Fruit fly (Drosophila melanogaster): Measurements from ENCODE around the gene bchs.

Gene bchs

DNA sequence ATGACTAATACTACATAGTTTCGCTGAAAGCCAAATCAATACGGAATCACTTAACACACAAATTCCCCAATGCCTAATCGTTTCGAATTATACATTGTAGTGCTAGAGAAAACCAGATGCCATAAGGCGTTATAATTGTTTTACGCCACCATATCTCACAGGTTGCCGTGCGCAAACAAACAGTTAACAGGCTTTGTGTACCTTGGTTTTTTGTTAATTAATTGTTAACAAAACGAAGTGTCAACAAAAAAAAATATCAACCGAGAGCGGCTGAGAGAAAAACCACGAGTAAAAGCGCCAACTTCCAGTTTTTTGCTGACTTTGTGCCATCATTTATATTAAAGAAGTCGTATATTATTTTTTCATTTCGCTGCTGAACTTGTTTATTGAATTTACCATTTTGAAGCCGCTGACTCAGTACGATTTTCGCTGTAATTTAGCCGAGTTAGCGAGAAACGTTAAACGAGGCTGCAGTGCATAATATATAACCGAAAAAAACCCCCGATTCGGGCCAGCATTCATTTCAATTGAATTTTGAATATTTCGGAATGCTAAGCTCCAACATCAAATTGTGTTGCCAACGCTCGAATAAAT is 30.4 kb upstream of the bchs start (continued):
- no peak for TF ChIP-seq CG43689 (GFP tag; IDR thresholded peaks at IDR 0.05)
- peak; percentile 67 for TF ChIP-seq CG7987 (GFP tag; optimal IDR thresholded peaks at IDR 0.05)
- TF ChIP-seq CG2889 (GFP tag; IDR thresholded peaks at IDR 0.05): no peak
- no peak for TF ChIP-seq CG10565 (GFP tag; optimal IDR thresholded peaks at IDR 0.05)
- TF ChIP-seq Lim3 (GFP tag; IDR thresholded peaks at IDR 0.05): no peak
- TF ChIP-seq Opbp (GFP tag; IDR thresholded peaks at IDR 0.05; ENCODE audit: partially characterized antibody): no peak
- no peak for TF ChIP-seq Ssrp (tag; optimal IDR thresholded peaks at IDR 0.05)
- TF ChIP-seq CG17612 (GFP tag; IDR thresholded peaks at IDR 0.05): no peak
- 0 out of 3 replicates have a peak, but pooled peaks have one; percentile 44 for TF ChIP-seq otp (GFP tag; IDR thresholded peaks at IDR 0.05)
- TF ChIP-seq CG17829 (tag; optimal IDR thresholded peaks at IDR 0.05): no peak
- TF ChIP-seq croc (GFP tag; conservative IDR thresholded peaks at IDR 0.05): no peak
- TF ChIP-seq Sry-β (GFP tag; optimal IDR thresholded peaks at IDR 0.05): no peak
- no peak for TF ChIP-seq CG3847 (GFP tag; IDR thresholded peaks at IDR 0.05)
- no peak for TF ChIP-seq ewg (GFP tag; optimal IDR thresholded peaks at IDR 0.05)
- no peak for TF ChIP-seq CG3163 (GFP tag; optimal IDR thresholded peaks at IDR 0.05)
- TF ChIP-seq fd3F (GFP tag; optimal IDR thresholded peaks at IDR 0.05): peak; percentile 63
- TF ChIP-seq Sry-δ (GFP tag; optimal IDR thresholded peaks at IDR 0.05): no peak
- peak; percentile 44 for TF ChIP-seq CG17385 (GFP tag; optimal IDR thresholded peaks at IDR 0.05)
- TF ChIP-seq CG14860 (GFP tag; IDR thresholded peaks at IDR 0.05; ENCODE audit: partially characterized antibody): no peak
- TF ChIP-seq CHES-1-like (GFP tag; optimal IDR thresholded peaks at IDR 0.05): peak; percentile 40
- no peak for TF ChIP-seq unc-4 (GFP tag; IDR thresholded peaks at IDR 0.05; ENCODE audit: partially characterized antibody)
- TF ChIP-seq HLH3B (GFP tag; IDR thresholded peaks at IDR 0.05): no peak; the same call in 1 of the 2 replicates
- TF ChIP-seq ac (GFP tag; optimal IDR thresholded peaks at IDR 0.05): no peak
- no peak for TF ChIP-seq CG31388 (GFP tag; optimal IDR thresholded peaks at IDR 0.05)
- no peak for TF ChIP-seq wdn (GFP tag; IDR thresholded peaks at IDR 0.05)
- no peak for TF ChIP-seq gfzf (GFP tag; optimal IDR thresholded peaks at IDR 0.05)
- no peak for TF ChIP-seq cg (GFP tag; optimal IDR thresholded peaks at IDR 0.05)
- TF ChIP-seq mld (GFP tag; IDR thresholded peaks at IDR 0.05; ENCODE audit: partially characterized antibody): no peak
- TF ChIP-seq E2f1 (GFP tag; IDR thresholded peaks at IDR 0.05): no peak
- TF ChIP-seq CG18764 (GFP tag; optimal IDR thresholded peaks at IDR 0.05): no peak
- no peak for TF ChIP-seq CG14441 (GFP tag; IDR thresholded peaks at IDR 0.05)
- no peak for TF ChIP-seq Camta (GFP tag; optimal IDR thresholded peaks at IDR 0.05)
- no peak for TF ChIP-seq Mes4 (GFP tag; optimal IDR thresholded peaks at IDR 0.05)
- no peak for TF ChIP-seq phol (tag; optimal IDR thresholded peaks at IDR 0.05)
- TF ChIP-seq CG14710 (tag; optimal IDR thresholded peaks at IDR 0.05): no peak
- no peak for TF ChIP-seq ftz-f1 (GFP tag; optimal IDR thresholded peaks at IDR 0.05)
- TF ChIP-seq Mrtf (GFP tag; IDR thresholded peaks at IDR 0.05): no peak
- TF ChIP-seq CG9437 (GFP tag; optimal IDR thresholded peaks at IDR 0.05): no peak
- TF ChIP-seq CG1603 (tag; optimal IDR thresholded peaks at IDR 0.05): peak; percentile 11
- no peak for TF ChIP-seq row (GFP tag; IDR thresholded peaks at IDR 0.05)
- TF ChIP-seq Atf3 (GFP tag; optimal IDR thresholded peaks at IDR 0.05): no peak
- no peak for TF ChIP-seq CG30020 (tag; optimal IDR thresholded peaks at IDR 0.05)
- no peak for TF ChIP-seq hb (GFP tag; IDR thresholded peaks at IDR 0.05; ENCODE audit: partially characterized antibody)
- peak; percentile 24 for TF ChIP-seq exex (tag; optimal IDR thresholded peaks at IDR 0.05)
- 0 out of 2 replicates have a peak, but pooled peaks have one; percentile 21 for TF ChIP-seq Xrp1 (GFP tag; IDR thresholded peaks at IDR 0.05)
- no peak for TF ChIP-seq CG7745 (tag; optimal IDR thresholded peaks at IDR 0.05)
- TF ChIP-seq nau (GFP tag; optimal IDR thresholded peaks at IDR 0.05): peak; percentile 43
- TF ChIP-seq nerfin-1 (tag; optimal IDR thresholded peaks at IDR 0.05): no peak
- peak; percentile 13 for TF ChIP-seq scrt (GFP tag; optimal IDR thresholded peaks at IDR 0.05)
- TF ChIP-seq pum (GFP tag; optimal IDR thresholded peaks at IDR 0.05): no peak
